Worm (Caenorhabditis elegans): Measurements from ENCODE around the gene fbxa-69.
"Not testable (repeated sequence)": the region's sequence is repeated elsewhere in the genome, so short reads cannot be mapped to it uniquely, and the experiment has no call there.

DNA sequence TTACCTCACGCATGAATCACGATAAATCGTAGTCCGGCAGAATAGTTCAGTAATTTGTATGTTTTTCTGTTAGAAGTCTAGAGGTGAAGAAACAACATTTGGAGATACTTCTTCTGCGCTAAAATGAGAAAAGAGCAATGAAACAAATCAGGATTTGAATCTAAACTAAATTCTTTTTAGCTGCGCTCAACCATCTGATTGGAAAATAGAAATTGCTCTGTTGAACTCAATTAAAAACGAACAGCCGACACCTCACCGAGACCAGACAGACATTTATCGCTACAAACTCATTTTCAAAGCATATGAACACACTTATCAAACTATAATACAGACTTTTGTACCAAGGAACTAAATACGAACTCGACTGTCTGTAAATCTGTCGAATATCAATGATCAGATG is 13.1 kb downstream of the fbxa-69 start, which contains the start of gene T26E4.9:
- not testable (repeated sequence) for TF ChIP-seq ets-7 (tag; optimal IDR thresholded peaks at IDR 0.05); ama-1 (optimal IDR thresholded peaks at IDR 0.05); pes-1 (GFP tag; IDR thresholded peaks at IDR 0.05); sea-1 (GFP tag; conservative IDR thresholded peaks at IDR 0.05); F13C5.2 (tag; optimal IDR thresholded peaks at IDR 0.05); ceh-36 (tag; optimal IDR thresholded peaks at IDR 0.05); tbx-37 (GFP tag; conservative IDR thresholded peaks at IDR 0.05); scrt-1 (GFP tag; IDR thresholded peaks at IDR 0.05); hmbx-1 (tag; optimal IDR thresholded peaks at IDR 0.05); ceh-13 (GFP tag; optimal IDR thresholded peaks at IDR 0.05); hmg-4 (GFP tag; optimal IDR thresholded peaks at IDR 0.05)

Data from whole organism, early embryonic.